Fruit fly (Drosophila melanogaster): ENCODE measurements around the gene Rap1.
A peak's percentile ranks its signal among the peaks of the same experiment; 100 is the strongest.

The Rap1 gene

dm6 chr3L:1880692-1881091, 18.7 kb upstream of the Rap1 start:
- no peak for TF ChIP-seq noc (tag; optimal IDR thresholded peaks at IDR 0.05)

DNA sequence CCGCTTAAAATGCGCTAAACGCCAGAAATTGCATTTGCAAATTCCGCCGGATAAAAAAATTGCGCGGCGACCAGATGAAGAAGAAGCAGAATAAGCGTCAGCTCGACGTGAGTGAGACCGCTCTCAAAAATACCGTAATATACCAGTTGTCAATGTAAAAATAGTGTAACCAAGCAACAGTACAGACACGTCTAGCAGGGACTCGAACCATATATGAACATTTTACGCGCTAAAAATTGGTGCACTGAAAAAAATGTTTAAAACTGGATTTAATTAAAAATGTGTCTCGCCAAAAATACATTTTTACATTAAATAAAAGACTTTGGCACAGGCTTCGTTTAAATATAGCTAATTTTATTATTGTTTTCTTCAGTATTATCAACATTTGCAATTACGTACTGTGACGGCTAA, 14.2 kb upstream of the Rap1 start, which contains the start of gene dre4:
TSS of gene dre4 (minus strand) at position 98 of the 411 bp plus-strand sequence.
- TF ChIP-seq noc (tag; optimal IDR thresholded peaks at IDR 0.05): peak; percentile 21

dm6 chr3L:1869719-1870118, 7.7 kb upstream of the Rap1 start, which contains the start of gene CG13924:
Gene CG13924, plus strand, starts transcription at chr3L:1870019.
- no peak for TF ChIP-seq noc (tag; optimal IDR thresholded peaks at IDR 0.05)

- TF ChIP-seq noc (tag; optimal IDR thresholded peaks at IDR 0.05): no peak
These were observed 6.8 kb upstream of the Rap1 start for dm6 chr3L:1868841-1869240.

dm6 chr3L:1866021-1866811, 4.2 kb upstream of the Rap1 start:
- TF ChIP-seq noc (tag; optimal IDR thresholded peaks at IDR 0.05): peak; percentile 7

DNA sequence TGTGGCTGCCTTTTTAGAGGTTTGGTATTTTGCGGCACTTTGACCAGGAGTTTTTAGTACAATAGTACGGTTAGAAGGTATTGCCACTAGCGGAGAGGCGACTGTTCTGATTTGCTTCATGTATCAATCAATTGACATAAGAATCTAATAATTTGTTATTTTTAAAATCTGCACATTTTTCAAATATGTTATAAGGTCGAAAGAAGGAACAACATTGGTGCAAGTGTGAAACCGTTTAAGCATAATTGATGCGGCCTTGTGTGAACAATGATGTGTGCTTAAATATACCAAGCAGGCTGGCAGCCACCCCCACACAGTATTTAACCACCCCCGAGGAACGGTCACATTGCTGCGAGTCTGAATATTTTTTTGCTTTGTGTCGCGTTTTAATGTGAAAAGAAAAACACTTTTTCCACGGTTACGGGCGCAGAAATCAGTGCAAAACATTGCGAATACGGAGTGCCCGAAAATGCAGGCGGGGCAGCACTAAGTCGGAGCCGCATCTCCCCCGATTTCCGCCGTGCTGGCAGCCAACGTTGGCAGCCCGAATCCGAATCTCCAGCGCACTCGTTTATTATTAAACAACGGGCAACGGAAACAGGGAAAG, 3.2 kb upstream of the Rap1 start, which contains the start of the genes HBS1 and CG12025:
TSS of gene HBS1 (minus strand) at position 120 of the 607 bp plus-strand sequence.
TSS of gene CG12025 (plus strand) at position 310 of the 607 bp plus-strand sequence.
- peak; percentile 21 for TF ChIP-seq noc (tag; optimal IDR thresholded peaks at IDR 0.05)

- no peak for TF ChIP-seq noc (tag; optimal IDR thresholded peaks at IDR 0.05)
These were observed 642 bp downstream of the Rap1 start for dm6 chr3L:1861400-1861793.

DNA sequence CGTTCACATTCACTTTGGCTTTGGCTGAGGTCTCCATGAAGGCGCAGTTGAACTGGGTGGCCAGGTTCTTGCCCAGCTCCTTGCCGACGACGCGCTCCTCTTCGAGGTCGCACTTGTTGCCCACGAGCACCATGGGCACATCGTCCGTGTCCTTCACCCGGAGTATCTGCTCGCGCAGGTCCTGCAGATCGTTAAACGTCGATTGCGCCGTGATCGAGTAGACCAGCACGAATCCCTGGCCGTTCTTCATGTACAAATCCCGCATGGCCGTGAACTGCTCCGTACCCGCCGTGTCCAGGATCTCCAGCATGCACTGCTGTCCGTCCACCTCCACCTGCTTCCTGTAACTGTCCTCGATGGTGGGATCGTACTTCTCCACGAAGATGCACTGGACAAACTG, 1.3 kb downstream of the Rap1 start:
- no peak for TF ChIP-seq noc (tag; optimal IDR thresholded peaks at IDR 0.05)

dm6 chr3L:1859563-1859962, 2.5 kb downstream of the Rap1 start:
- TF ChIP-seq noc (tag; optimal IDR thresholded peaks at IDR 0.05): no peak

DNA sequence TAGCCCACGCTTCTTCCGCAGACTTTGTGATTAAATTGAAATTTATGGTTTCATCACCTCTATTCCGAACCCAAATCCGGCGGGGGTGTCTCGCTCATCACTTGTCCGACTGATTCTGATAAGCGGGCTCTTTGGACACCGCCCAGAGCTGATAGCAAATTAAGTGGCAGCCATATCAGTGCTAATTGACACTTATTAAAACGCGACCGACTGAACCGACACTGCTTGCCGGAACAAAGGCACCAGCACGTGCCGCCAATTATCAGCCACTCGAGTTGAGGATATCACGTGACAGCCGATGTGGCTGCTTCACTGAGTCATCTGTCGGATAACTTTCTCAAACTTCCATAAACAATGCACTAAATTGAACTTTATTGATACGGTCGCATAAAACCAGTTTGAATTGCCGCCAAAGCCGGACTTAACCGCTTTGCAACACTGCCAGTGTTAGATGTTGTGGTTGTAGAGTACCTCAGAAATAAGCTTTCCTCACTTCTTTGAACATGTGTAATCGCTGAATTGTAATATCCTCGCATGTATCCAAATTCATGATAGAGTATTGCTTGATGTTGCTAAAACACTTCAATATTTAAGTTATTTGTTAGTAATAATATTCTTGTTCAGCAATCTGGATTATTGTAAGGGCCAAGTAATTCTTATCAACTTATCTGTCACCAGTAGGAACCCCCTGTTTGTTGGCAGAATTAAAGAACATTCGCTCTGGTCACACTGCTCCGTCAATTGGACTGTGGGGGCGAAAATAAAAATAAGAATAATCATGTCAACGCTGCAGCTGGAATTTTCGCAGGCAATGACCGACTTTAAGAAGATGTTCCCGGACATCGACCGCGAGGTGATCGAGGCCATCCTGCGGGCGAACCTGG, 5.3 kb downstream of the Rap1 start, which contains the start of gene CG12024:
TSS of gene CG12024 (plus strand) at position 699 of the 884 bp plus-strand sequence.
- peak; percentile 50 for TF ChIP-seq noc (tag; optimal IDR thresholded peaks at IDR 0.05)

DNA sequence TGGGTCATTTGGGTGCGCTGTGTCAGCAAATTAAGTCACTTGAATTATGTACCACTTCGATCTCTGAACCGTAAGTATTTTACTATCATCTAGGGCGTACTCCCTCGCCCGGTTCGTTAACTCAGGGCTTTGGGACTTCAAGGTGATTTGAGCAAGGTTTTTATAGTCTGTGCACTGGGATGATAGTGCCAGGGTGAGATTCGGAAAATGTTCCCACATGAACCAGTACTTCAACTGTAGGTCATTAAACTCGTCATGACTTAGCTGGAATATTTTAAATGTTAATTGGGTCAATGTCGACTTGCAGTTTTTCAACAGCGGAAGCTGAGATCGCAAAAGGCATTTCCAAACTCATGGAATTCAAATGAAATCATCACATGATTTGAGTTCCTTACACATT, 6.5 kb downstream of the Rap1 start, which contains the start of gene CNMa:
TSS of gene CNMa (minus strand) at position 101 of the 400 bp plus-strand sequence.
- TF ChIP-seq noc (tag; optimal IDR thresholded peaks at IDR 0.05): no peak

- no peak for TF ChIP-seq noc (tag; optimal IDR thresholded peaks at IDR 0.05)
These were observed 8.8 kb downstream of the Rap1 start for dm6 chr3L:1853277-1853676.

dm6 chr3L:1850498-1850897, 11.5 kb downstream of the Rap1 start:
- no peak for TF ChIP-seq noc (tag; optimal IDR thresholded peaks at IDR 0.05)

DNA sequence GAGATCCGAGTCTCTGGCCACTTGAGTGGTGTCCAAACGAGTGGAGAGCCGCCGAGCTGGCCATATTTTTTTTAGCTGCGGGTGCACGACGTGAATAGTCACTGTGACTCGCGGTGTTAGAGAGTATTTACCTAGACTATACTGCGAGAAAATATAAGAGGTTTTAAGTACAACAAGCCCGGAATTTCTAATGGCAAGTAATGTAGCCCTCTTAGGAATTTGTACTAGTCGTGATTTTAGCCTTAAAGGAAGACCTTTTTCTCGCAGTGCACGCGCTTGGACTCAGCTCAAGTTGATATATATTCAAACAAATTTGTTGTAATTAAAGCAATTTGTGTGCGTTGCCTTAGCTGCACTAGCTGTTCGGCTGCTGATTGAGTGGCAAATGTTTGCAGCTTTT, 17.4 kb downstream of the Rap1 start:
- no peak for TF ChIP-seq noc (tag; optimal IDR thresholded peaks at IDR 0.05)

DNA sequence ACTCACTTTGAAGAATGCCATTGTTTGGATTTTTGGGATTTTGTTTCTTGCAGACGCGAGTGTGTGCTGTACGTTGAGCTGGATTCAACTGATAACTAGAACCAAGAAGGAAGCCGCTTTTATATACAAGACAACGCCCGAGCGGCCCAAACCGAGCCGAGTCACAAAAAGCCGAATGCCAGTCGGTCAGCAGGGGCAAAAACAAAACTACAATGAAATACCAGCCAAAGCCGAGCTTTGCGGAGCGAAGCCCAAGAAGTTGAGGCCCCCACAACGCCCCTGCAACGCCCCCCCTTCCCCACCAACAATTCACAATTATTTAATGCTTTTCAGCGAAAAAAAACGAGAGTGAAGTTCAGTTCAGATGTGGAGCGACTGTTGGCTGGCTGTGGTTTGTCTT, 20.1 kb downstream of the Rap1 start, which contains the start of gene Cpr62Bc:
TSS of gene Cpr62Bc (minus strand) at position 101 of the 400 bp plus-strand sequence.
- TF ChIP-seq noc (tag; optimal IDR thresholded peaks at IDR 0.05): no peak

DNA sequence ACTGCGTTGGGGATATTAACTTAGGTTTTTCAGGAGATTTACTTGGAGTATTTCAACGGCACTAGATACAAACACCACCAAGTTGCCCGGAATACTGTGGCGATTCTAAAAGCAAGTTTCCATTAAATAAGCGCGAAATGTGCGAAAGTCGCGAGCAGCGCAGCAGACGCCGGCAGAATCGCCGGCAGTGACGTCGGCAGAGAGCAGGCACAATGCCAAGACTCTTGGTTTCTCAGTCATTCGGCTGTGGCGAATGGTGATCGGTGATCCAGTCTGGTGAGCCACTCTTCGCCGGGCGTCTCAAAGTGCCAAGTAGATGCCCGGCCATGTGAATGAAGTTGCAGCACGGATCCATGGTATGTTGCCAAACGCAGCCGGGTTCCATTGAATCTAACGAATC, 27.0 kb downstream of the Rap1 start, which contains the start of gene Cpr62Bb:
TSS of gene Cpr62Bb (minus strand) at position 101 of the 400 bp plus-strand sequence.
- no peak for TF ChIP-seq noc (tag; optimal IDR thresholded peaks at IDR 0.05)

Data from whole organism, larva.